Fruit fly (Drosophila melanogaster): Measurements from ENCODE around the gene simj.

DNA sequence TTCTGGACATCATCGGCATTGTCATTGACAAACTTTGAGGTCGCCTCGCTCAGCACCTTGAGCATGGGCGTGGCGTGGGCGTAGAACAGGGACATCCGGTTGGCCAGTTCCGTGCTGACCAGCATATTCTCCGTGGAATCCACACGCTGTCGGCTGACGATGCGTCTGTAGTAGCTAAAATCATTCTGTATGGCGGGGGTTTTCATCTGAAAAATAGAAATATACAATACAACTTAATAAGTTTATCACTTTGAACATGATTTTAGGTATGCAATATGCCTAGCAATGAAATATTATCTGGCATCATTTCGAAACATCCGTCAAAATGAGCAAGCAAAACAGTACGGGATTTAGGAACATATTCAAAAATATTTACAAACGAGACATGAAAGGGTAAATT, 22.9 kb upstream of the simj start, which contains the start of gene CG14154:
- TF ChIP-seq CG8478 (optimal IDR thresholded peaks at IDR 0.05) (no peak), CTCF (optimal IDR thresholded peaks at IDR 0.05) (no peak)
